Worm (Caenorhabditis elegans) whole organism, L4 larva: ENCODE data around the gene far-5.

ENCODE experiments used
- R02D3.7 ChIP-seq: fragments of 150-350 bp; sonication (generic microtip); optimal IDR thresholded peaks from 3 replicates; lab custom pipeline; 2014; ENCODE audit warnings: missing biosample characterization, missing genetic modification characterization
- T20F7.1 ChIP-seq: fragments of 200-800 bp; sonication (Bioruptor generic); optimal IDR thresholded peaks from 2 replicates; lab custom pipeline; 2018; ENCODE audit warnings: mild to moderate bottlenecking, missing genetic modification characterization, missing compliant biosample characterization
- T26A8.4 ChIP-seq: fragments of 200-800 bp; sonication (Bioruptor generic); IDR thresholded peaks from 2 replicates; pipeline ENCODE4 v1.3.6; 2022; ENCODE audit warnings: missing genetic modification characterization, missing compliant biosample characterization
- Y105C5A.15 ChIP-seq: fragments of 200-800 bp; sonication (Bioruptor generic); IDR thresholded peaks from 2 replicates; pipeline ENCODE4 v1.3.6; 2022; ENCODE audit warnings: missing genetic modification characterization, missing compliant biosample characterization
- aha-1 ChIP-seq: fragments of 150-350 bp; peaks from one replicate; lab custom pipeline; 2014; ENCODE audit warnings: missing biosample characterization, missing genetic modification characterization
- aly-2 ChIP-seq: sonication (generic microtip); optimal IDR thresholded peaks from 2 replicates; lab custom pipeline; 2018; ENCODE audit warnings: missing biosample characterization, missing genetic modification characterization
- arid-1 ChIP-seq: fragments of 200-800 bp; sonication (Bioruptor generic); conservative IDR thresholded peaks from 2 replicates; pipeline ENCODE4 v1.3.6; 2022; ENCODE audit warnings: missing genetic modification reagents, missing genetic modification characterization, missing compliant biosample characterization
- ceh-28 ChIP-seq: fragments of 150-350 bp; optimal IDR thresholded peaks from 2 replicates; lab custom pipeline; 2014; ENCODE audit warnings: missing biosample characterization, missing genetic modification reagents, missing genetic modification characterization
- ceh-32 ChIP-seq: sonication (generic microtip); optimal IDR thresholded peaks from 2 replicates; lab custom pipeline; 2016; ENCODE audit warnings: mild to moderate bottlenecking, missing genetic modification characterization, missing compliant biosample characterization; ENCODE audit not compliant: poor library complexity
- ceh-62 ChIP-seq: sonication (generic microtip); optimal IDR thresholded peaks from 2 replicates; lab custom pipeline; 2017; ENCODE audit warnings: missing biosample characterization, missing genetic modification characterization
- ctbp-1 ChIP-seq: fragments of 200-800 bp; sonication (Bioruptor generic); IDR thresholded peaks from 2 replicates; pipeline ENCODE4 v1.3.6; 2022; ENCODE audit warnings: missing genetic modification reagents, missing genetic modification characterization, missing compliant biosample characterization
- dmd-6 ChIP-seq: fragments of 200-800 bp; sonication (Bioruptor generic); IDR thresholded peaks from 2 replicates; pipeline ENCODE4 v1.3.6; 2022; ENCODE audit warnings: missing genetic modification reagents, missing genetic modification characterization, missing compliant biosample characterization
- dpl-1 ChIP-seq: fragments of 150-350 bp; optimal IDR thresholded peaks from 2 replicates; lab custom pipeline; 2014; ENCODE audit warnings: missing biosample characterization, missing genetic modification reagents, missing genetic modification characterization
- duxl-1 ChIP-seq: sonication (generic microtip); optimal IDR thresholded peaks from 2 replicates; lab custom pipeline; 2016; ENCODE audit warnings: mild to moderate bottlenecking, missing genetic modification characterization, moderate library complexity, missing compliant biosample characterization; ENCODE audit not compliant: poor library complexity
- dve-1 ChIP-seq: sonication (generic microtip); optimal IDR thresholded peaks from 2 replicates; lab custom pipeline; 2017; ENCODE audit warnings: antibody characterized with exemption, mild to moderate bottlenecking, missing genetic modification characterization, missing compliant biosample characterization; ENCODE audit not compliant: insufficient read depth
- fkh-10 ChIP-seq: fragments of 150-350 bp; optimal IDR thresholded peaks from 2 replicates; lab custom pipeline; 2014; ENCODE audit warnings: missing biosample characterization, missing genetic modification reagents, missing genetic modification characterization
- hif-1 ChIP-seq, 2 experiments: sonication (generic microtip); optimal IDR thresholded peaks; 2 replicates each; lab custom pipeline; 2016 to 2017; ENCODE audit warnings: missing compliant biosample characterization in 2 of 2, missing genetic modification characterization in 2 of 2, missing genetic modification reagents in 2 of 2, missing genotype in 2 of 2, mild to moderate bottlenecking in 1 of 2
- hlh-11 ChIP-seq: fragments of 200-800 bp; sonication (Bioruptor generic); optimal IDR thresholded peaks from 2 replicates; lab custom pipeline; 2018; ENCODE audit warnings: mild to moderate bottlenecking, missing genetic modification characterization, missing compliant biosample characterization
- hlh-30 ChIP-seq: sonication (generic microtip); optimal IDR thresholded peaks from 2 replicates; lab custom pipeline; 2017; ENCODE audit warnings: antibody characterized with exemption, mild to moderate bottlenecking, missing genetic modification characterization, missing compliant biosample characterization; ENCODE audit not compliant: insufficient read depth
- jun-1 ChIP-seq: fragments of 150-350 bp; optimal IDR thresholded peaks from 2 replicates; lab custom pipeline; 2014; ENCODE audit warnings: missing biosample characterization, missing genetic modification reagents, missing genetic modification characterization
- lim-7 ChIP-seq: fragments of 200-800 bp; sonication (Bioruptor generic); IDR thresholded peaks from 2 replicates; pipeline ENCODE4 v1.3.6; 2022; ENCODE audit warnings: missing genetic modification characterization, missing compliant biosample characterization
- lin-29 ChIP-seq: fragments of 200-800 bp; sonication (Bioruptor generic); IDR thresholded peaks from 2 replicates; pipeline ENCODE4 v1.3.6; 2022; ENCODE audit warnings: missing genetic modification reagents, missing genetic modification characterization, missing compliant biosample characterization
- lin-38 ChIP-seq: fragments of 200-800 bp; sonication (Bioruptor generic); IDR thresholded peaks from 2 replicates; pipeline ENCODE4 v1.3.6; 2022; ENCODE audit warnings: missing genetic modification reagents, missing genetic modification characterization, missing compliant biosample characterization
- lin-39 ChIP-seq: fragments of 150-350 bp; optimal IDR thresholded peaks from 2 replicates; lab custom pipeline; 2014; ENCODE audit warnings: missing biosample characterization, missing genetic modification reagents, missing genetic modification characterization
- lsy-2 ChIP-seq, 2 experiments: fragments of 150-350 bp in 1 of 2; sonication (generic microtip) in 1 of 2; optimal IDR thresholded peaks; 2 replicates each; lab custom pipeline; 2014 to 2017; ENCODE audit warnings: missing biosample characterization in 2 of 2, missing genetic modification characterization in 2 of 2
- madf-5 ChIP-seq, 2 experiments: fragments of 200-800 bp; sonication (Bioruptor generic); IDR thresholded peaks; 2 replicates each; pipeline ENCODE4 v1.3.6; 2022; ENCODE audit warnings: missing compliant biosample characterization in 2 of 2, missing genetic modification characterization in 2 of 2
- mes-2 ChIP-seq: sonication (generic microtip); optimal IDR thresholded peaks from 2 replicates; lab custom pipeline; 2016; ENCODE audit warnings: missing genotype, mild to moderate bottlenecking, missing genetic modification characterization, missing compliant biosample characterization; ENCODE audit not compliant: poor library complexity, severe bottlenecking
- mxl-2 ChIP-seq: fragments of 200-800 bp; sonication (Bioruptor generic); conservative IDR thresholded peaks from 2 replicates; pipeline ENCODE4 v1.3.6; 2022; ENCODE audit warnings: missing genetic modification reagents, missing genetic modification characterization, missing compliant biosample characterization
- mxl-3 ChIP-seq: fragments of 200-800 bp; sonication (Bioruptor generic); optimal IDR thresholded peaks from 2 replicates; lab custom pipeline; 2018; ENCODE audit warnings: mild to moderate bottlenecking, missing genetic modification characterization, missing compliant biosample characterization
- nhr-111 ChIP-seq: fragments of 200-800 bp; sonication (Bioruptor generic); optimal IDR thresholded peaks from 2 replicates; lab custom pipeline; 2018; ENCODE audit warnings: mild to moderate bottlenecking, missing genetic modification characterization, missing compliant biosample characterization
- nhr-25 ChIP-seq: sonication (generic microtip); optimal IDR thresholded peaks from 2 replicates; lab custom pipeline; 2017; ENCODE audit warnings: missing genetic modification characterization, mild to moderate bottlenecking, missing compliant biosample characterization, antibody characterized with exemption, moderate library complexity, borderline replicate concordance; ENCODE audit not compliant: insufficient read depth
- nhr-28 ChIP-seq: fragments of 150-350 bp; optimal IDR thresholded peaks from 2 replicates; lab custom pipeline; 2014; ENCODE audit warnings: missing biosample characterization, missing genetic modification characterization
- nhr-41 ChIP-seq: fragments of 200-800 bp; sonication (Bioruptor generic); IDR thresholded peaks from 2 replicates; pipeline ENCODE4 v1.3.6; 2022; ENCODE audit warnings: missing genetic modification reagents, missing genetic modification characterization, missing compliant biosample characterization
- nhr-6 ChIP-seq: fragments of 150-350 bp; optimal IDR thresholded peaks from 2 replicates; lab custom pipeline; 2014; ENCODE audit warnings: missing biosample characterization, missing genetic modification characterization
- nhr-76 ChIP-seq: fragments of 150-350 bp; optimal IDR thresholded peaks from 2 replicates; lab custom pipeline; 2014; ENCODE audit warnings: missing biosample characterization, missing genetic modification characterization
- nhr-77 ChIP-seq: fragments of 150-350 bp; optimal IDR thresholded peaks from 2 replicates; lab custom pipeline; 2014; ENCODE audit warnings: missing biosample characterization, missing genetic modification characterization
- pha-4 ChIP-seq, 2 experiments: fragments of 150-350 bp in 1 of 2; fragments of 200-800 bp in 1 of 2; sonication (Bioruptor generic) in 1 of 2; IDR thresholded peaks in 1 of 2; optimal IDR thresholded peaks in 1 of 2; 2 replicates each; pipeline versions ENCODE4 v1.3.6 to Lab custom; 2014 to 2022; ENCODE audit warnings: missing genetic modification characterization in 2 of 2, missing genetic modification reagents in 2 of 2, missing biosample characterization in 1 of 2, missing compliant biosample characterization in 1 of 2
- pqm-1 ChIP-seq: sonication (generic microtip); optimal IDR thresholded peaks from 2 replicates; lab custom pipeline; 2017; ENCODE audit warnings: missing biosample characterization, missing genetic modification characterization
- rbr-2 ChIP-seq: sonication (generic microtip); optimal IDR thresholded peaks from 2 replicates; lab custom pipeline; 2016; ENCODE audit warnings: missing genotype, missing genetic modification characterization, missing compliant biosample characterization
- set-16 ChIP-seq: fragments of 200-800 bp; sonication (Bioruptor generic); IDR thresholded peaks from 2 replicates; pipeline ENCODE4 v1.3.6; 2022; ENCODE audit warnings: missing genetic modification reagents, missing genetic modification characterization, missing compliant biosample characterization
- skn-1 ChIP-seq: fragments of 150-350 bp; optimal IDR thresholded peaks from 2 replicates; lab custom pipeline; 2014; ENCODE audit warnings: missing biosample characterization, missing genetic modification characterization
- spr-1 ChIP-seq: sonication (generic microtip); optimal IDR thresholded peaks from 2 replicates; lab custom pipeline; 2016; ENCODE audit warnings: mild to moderate bottlenecking, missing genetic modification characterization, missing compliant biosample characterization
- unc-130 ChIP-seq: sonication (generic microtip); optimal IDR thresholded peaks from 2 replicates; lab custom pipeline; 2016; ENCODE audit warnings: missing genetic modification reagents, missing genetic modification characterization, missing compliant biosample characterization
- unc-39 ChIP-seq: sonication (generic microtip); optimal IDR thresholded peaks from 2 replicates; lab custom pipeline; 2017; ENCODE audit warnings: missing biosample characterization, missing genetic modification characterization
- vab-7 ChIP-seq: fragments of 200-800 bp; sonication (Bioruptor generic); IDR thresholded peaks from 2 replicates; pipeline ENCODE4 v1.3.6; 2022; ENCODE audit warnings: missing genetic modification reagents, missing genetic modification characterization, missing compliant biosample characterization
- ztf-7 ChIP-seq: fragments of 150-350 bp; optimal IDR thresholded peaks from 2 replicates; lab custom pipeline; 2014; ENCODE audit warnings: missing biosample characterization, missing genetic modification characterization

far-5 gene

ce11 chrV:13034604-13035003 lies 39.2 kb downstream of the far-5 start, which contains the start of gene W07G4.7:
W07G4.7 (minus strand) TSS chrV:13034704.
- TF ChIP-seq lin-29 (GFP tag; lab: Robert Waterston, UW) = no peak
- no peak for TF ChIP-seq nhr-111
- no peak for TF ChIP-seq lim-7 (GFP tag; lab: Robert Waterston, UW)
- TF ChIP-seq ceh-28 (tag; lab: Kevin White, UChicago) = no peak
- TF ChIP-seq mxl-3 (GFP tag; lab: Kevin White, UChicago) = no peak
- no peak for TF ChIP-seq lin-39 (tag; lab: Kevin White, UChicago)
- TF ChIP-seq lin-38 (GFP tag; lab: Robert Waterston, UW) = no peak
- no peak for TF ChIP-seq pqm-1 (tag; lab: Kevin White, UChicago)
- TF ChIP-seq nhr-25 (tag; lab: Kevin White, UChicago) = no peak
- no peak for TF ChIP-seq mxl-2 (GFP tag; lab: Robert Waterston, UW)
- TF ChIP-seq madf-5 (GFP tag; IDR thresholded peaks at IDR 0.05; lab: Robert Waterston, UW) = no peak
- no peak for TF ChIP-seq unc-130 (GFP tag; lab: Kevin White, UChicago)
- no peak for TF ChIP-seq hif-1 (tag; optimal IDR thresholded peaks at IDR 0.05; lab: Kevin White, UChicago)
- no peak for TF ChIP-seq unc-39 (tag; lab: Kevin White, UChicago)

- TF ChIP-seq nhr-28 (tag; lab: Kevin White, UChicago) (no peak), nhr-6 (tag; lab: Kevin White, UChicago) (no peak), duxl-1 (no peak), mes-2 (no peak), T20F7.1 (GFP tag; lab: Kevin White, UChicago) (no peak)
These were observed 41.1 kb downstream of the far-5 start, which contains the start of gene W07G4.2 for ce11 chrV:13036466-13036865. W07G4.2 (minus strand) TSS chrV:13036566.

ce11 chrV:13041666-13042065 lies 46.3 kb downstream of the far-5 start, which contains the start of gene scyl-1:
scyl-1 (minus strand) TSS chrV:13041721.
- TF ChIP-seq hlh-30 (tag; lab: Kevin White, UChicago) (no peak), vab-7 (GFP tag; lab: Robert Waterston, UW) (no peak), jun-1 (peak; percentile 8), set-16 (GFP tag; lab: Robert Waterston, UW) (no peak), mes-2 (peak; percentile 89), rbr-2 (tag; lab: Kevin White, UChicago) (peak; percentile 68), lin-39 (tag; lab: Kevin White, UChicago) (no peak), ztf-7 (tag; lab: Kevin White, UChicago) (no peak), ceh-62 (tag; lab: Kevin White, UChicago) (no peak), aha-1 (tag; lab: Kevin White, UChicago) (no peak), arid-1 (GFP tag; lab: Robert Waterston, UW) (0 out of 2 replicates have a peak, but pooled peaks have one; percentile 25), nhr-25 (tag; lab: Kevin White, UChicago) (peak; percentile 48), duxl-1 (peak; percentile 30), dmd-6 (GFP tag; lab: Robert Waterston, UW) (peak; percentile 76), ceh-32 (no peak), spr-1 (tag; lab: Kevin White, UChicago) (peak; percentile 10), dpl-1 (GFP tag; lab: Kevin White, UChicago) (peak; percentile 74), nhr-41 (GFP tag; lab: Robert Waterston, UW) (no peak), skn-1 (tag; lab: Kevin White, UChicago) (no peak), lim-7 (GFP tag; lab: Robert Waterston, UW) (no peak), dve-1 (tag; lab: Kevin White, UChicago) (peak; percentile 84), nhr-77 (peak; percentile 56), Y105C5A.15 (GFP tag; lab: Robert Waterston, UW) (no peak), pha-4 (GFP tag; IDR thresholded peaks at IDR 0.05; lab: Robert Waterston, UW) (no peak), pha-4 (tag; optimal IDR thresholded peaks at IDR 0.05; lab: Kevin White, UChicago) (no peak), nhr-76 (tag; lab: Kevin White, UChicago) (no peak), R02D3.7 (no peak), fkh-10 (GFP tag; lab: Kevin White, UChicago) (peak; percentile 23), T26A8.4 (GFP tag; lab: Robert Waterston, UW) (peak; percentile 75), hlh-11 (tag; lab: Kevin White, UChicago) (peak; percentile 78), ctbp-1 (GFP tag; lab: Robert Waterston, UW) (peak; percentile 59), lsy-2 (tag; optimal IDR thresholded peaks at IDR 0.05; lab: Kevin White, UChicago) (peak in 1 of 2 experiments; percentile 90), pqm-1 (tag; lab: Kevin White, UChicago) (no peak), aly-2 (tag; lab: Kevin White, UChicago) (no peak)
